Worm (Caenorhabditis elegans) whole organism, L4 larva: ENCODE measurements around the gene str-73.

ENCODE experiments used
- ceh-82 ChIP-seq: sonication (generic microtip); optimal IDR thresholded peaks from 2 replicates; lab custom pipeline; 2017; ENCODE audit warnings: missing biosample characterization, missing genetic modification characterization
- madf-9 ChIP-seq: fragments of 200-800 bp; sonication (Bioruptor generic); conservative IDR thresholded peaks from 2 replicates; pipeline ENCODE4 v1.3.6; 2022; ENCODE audit warnings: missing genetic modification reagents, missing genetic modification characterization, missing compliant biosample characterization
- nhr-28 ChIP-seq: fragments of 150-350 bp; optimal IDR thresholded peaks from 2 replicates; lab custom pipeline; 2014; ENCODE audit warnings: missing biosample characterization, missing genetic modification characterization
- unc-39 ChIP-seq: sonication (generic microtip); optimal IDR thresholded peaks from 2 replicates; lab custom pipeline; 2017; ENCODE audit warnings: missing biosample characterization, missing genetic modification characterization
- ztf-11 ChIP-seq: fragments of 150-350 bp; optimal IDR thresholded peaks from 2 replicates; lab custom pipeline; 2014; ENCODE audit warnings: missing biosample characterization, missing genetic modification characterization

- TF ChIP-seq madf-9 (GFP tag; lab: Robert Waterston, UW) (no peak), ztf-11 (tag; lab: Kevin White, UChicago) (no peak), nhr-28 (tag; lab: Kevin White, UChicago) (no peak), ceh-82 (no peak), unc-39 (tag; lab: Kevin White, UChicago) (no peak)
Measured at ce11 chrV:16435510-16435909, 5.5 kb downstream of the str-73 start, which contains the start of the genes F26D2.13 and F26D2.14.
